Fruit fly (Drosophila melanogaster) whole organism: ENCODE results near the gene slow.

ENCODE experiments used
- pan ChIP-seq: fragments of >200 bp; optimal IDR thresholded peaks from 2 replicates; lab custom pipeline; 2017
- usp ChIP-seq: fragments of >200 bp; optimal IDR thresholded peaks from 2 replicates; lab custom pipeline; 2017; ENCODE audit warnings: missing biosample characterization, missing genetic modification characterization, mixed read lengths

dm6 chr3L:4384326-4384662 lies at the start of gene slow:
- no peak for TF ChIP-seq usp (GFP tag; lab: Kevin White, UChicago)
- TF ChIP-seq pan (lab: Kevin White, UChicago) = no peak
